Fruit fly (Drosophila melanogaster) whole organism, embryonic: Measurements from ENCODE around the gene Trm1.

ENCODE experiments used
- Asciz ChIP-seq: fragments of 200-800 bp; sonication (Bioruptor generic); optimal IDR thresholded peaks from 2 replicates; lab custom pipeline; 2017; ENCODE audit warnings: missing biosample characterization, mild to moderate bottlenecking, missing genetic modification characterization, missing genetic modification reagents
- Blimp-1 ChIP-seq: fragments of 200-800 bp; sonication (Bioruptor generic); optimal IDR thresholded peaks from 3 replicates; lab custom pipeline; 2018; ENCODE audit warnings: missing biosample characterization, missing genetic modification characterization, mild to moderate bottlenecking, moderate library complexity, missing genetic modification reagents
- CG10147 ChIP-seq: fragments of 200-800 bp; sonication (Bioruptor generic); optimal IDR thresholded peaks from 2 replicates; lab custom pipeline; 2019; ENCODE audit warnings: missing biosample characterization, mild to moderate bottlenecking, missing genetic modification characterization, moderate library complexity
- CG1024 ChIP-seq: fragments of 200-800 bp; sonication (Bioruptor generic); IDR thresholded peaks from 2 replicates; pipeline ENCODE4 v1.3.6; 2022; ENCODE audit warnings: missing biosample characterization, missing genetic modification characterization
- CG10274 ChIP-seq: fragments of 200-800 bp; sonication (Bioruptor generic); optimal IDR thresholded peaks from 3 replicates; lab custom pipeline; 2017; ENCODE audit warnings: missing biosample characterization, mild to moderate bottlenecking, missing genetic modification characterization
- CG10654 ChIP-seq: fragments of 200-800 bp; sonication (Bioruptor generic); optimal IDR thresholded peaks from 2 replicates; lab custom pipeline; 2016; ENCODE audit warnings: missing biosample characterization, missing genetic modification characterization
- CG11504 ChIP-seq: fragments of 200-800 bp; sonication (Bioruptor generic); optimal IDR thresholded peaks from 3 replicates; lab custom pipeline; 2019; ENCODE audit warnings: missing biosample characterization, mild to moderate bottlenecking, missing genetic modification characterization, moderate library complexity
- CG13123 ChIP-seq: fragments of 200-800 bp; sonication (Bioruptor generic); optimal IDR thresholded peaks from 2 replicates; lab custom pipeline; 2016; ENCODE audit warnings: missing biosample characterization, missing genetic modification characterization
- CG13296 ChIP-seq: fragments of 200-800 bp; sonication (Bioruptor generic); optimal IDR thresholded peaks from 3 replicates; lab custom pipeline; 2018; ENCODE audit warnings: missing biosample characterization, mild to moderate bottlenecking, missing genetic modification characterization
- CG14050 ChIP-seq: fragments of 200-800 bp; sonication (Bioruptor generic); IDR thresholded peaks from 3 replicates; pipeline ENCODE4 v1.3.6; 2022; ENCODE audit warnings: missing biosample characterization, missing genetic modification characterization
- CG16779 ChIP-seq: fragments of 200-800 bp; sonication (Bioruptor generic); IDR thresholded peaks from 2 replicates; pipeline ENCODE4 v1.3.6; 2022; ENCODE audit warnings: missing biosample characterization, missing genetic modification characterization
- CG16813 ChIP-seq: fragments of 200-800 bp; sonication (Bioruptor generic); IDR thresholded peaks from 3 replicates; pipeline ENCODE4 v1.3.6; 2022; ENCODE audit warnings: missing biosample characterization, missing genetic modification characterization; ENCODE audit not compliant: partially characterized antibody
- CG2202 ChIP-seq: fragments of 200-800 bp; sonication (Bioruptor generic); optimal IDR thresholded peaks from 2 replicates; lab custom pipeline; 2018; ENCODE audit warnings: missing biosample characterization, mild to moderate bottlenecking, missing genetic modification characterization
- CG2875 ChIP-seq: fragments of 200-800 bp; sonication (Bioruptor generic); optimal IDR thresholded peaks from 2 replicates; lab custom pipeline; 2017; ENCODE audit warnings: missing biosample characterization, mild to moderate bottlenecking, missing genetic modification characterization, missing genetic modification reagents
- CG31224 ChIP-seq: fragments of 200-800 bp; sonication (Bioruptor generic); IDR thresholded peaks from 2 replicates; pipeline ENCODE4 v1.3.6; 2022; ENCODE audit warnings: missing biosample characterization, missing genetic modification characterization
- CG3847 ChIP-seq: fragments of 200-800 bp; sonication (Bioruptor generic); IDR thresholded peaks from 2 replicates; pipeline ENCODE4 v1.3.6; 2022; ENCODE audit warnings: missing biosample characterization, missing genetic modification characterization
- CG5953 ChIP-seq: fragments of 200-800 bp; sonication (Bioruptor generic); IDR thresholded peaks from 2 replicates; pipeline ENCODE4 v1.3.6; 2022; ENCODE audit warnings: missing biosample characterization, missing genetic modification characterization
- CG6689 ChIP-seq: fragments of 200-800 bp; sonication (Bioruptor generic); IDR thresholded peaks from 2 replicates; pipeline ENCODE4 v1.3.6; 2022; ENCODE audit warnings: missing biosample characterization, missing genetic modification characterization
- CG6765 ChIP-seq: fragments of 200-800 bp; sonication (Bioruptor generic); optimal IDR thresholded peaks from 3 replicates; lab custom pipeline; 2017; ENCODE audit warnings: missing biosample characterization, mild to moderate bottlenecking, missing genetic modification characterization
- Dad ChIP-seq: fragments of 200-800 bp; sonication (Bioruptor generic); optimal IDR thresholded peaks from 3 replicates; lab custom pipeline; 2016; ENCODE audit warnings: missing biosample characterization, missing genetic modification characterization
- Dfd ChIP-seq, 2 experiments: fragments of >200 bp; optimal IDR thresholded peaks; 2 replicates each; lab custom pipeline; 2017; ENCODE audit warnings: missing biosample characterization in 2 of 2, missing genetic modification characterization in 2 of 2
- Elba2 ChIP-seq: fragments of 200-800 bp; sonication (Bioruptor generic); optimal IDR thresholded peaks from 3 replicates; lab custom pipeline; 2016; ENCODE audit warnings: missing biosample characterization, missing genetic modification characterization
- Ets65A ChIP-seq: fragments of 200-800 bp; sonication (Bioruptor generic); peaks from one replicate; lab custom pipeline; 2016; ENCODE audit warnings: missing biosample characterization, missing genetic modification characterization
- Hr51 ChIP-seq, 2 experiments: fragments of 200-800 bp; sonication (Bioruptor generic); optimal IDR thresholded peaks; 2 replicates in 1 of 2; 3 replicates in 1 of 2; lab custom pipeline; 2016 to 2018; ENCODE audit warnings: missing biosample characterization in 2 of 2, missing genetic modification characterization in 2 of 2, mild to moderate bottlenecking in 1 of 2, moderate library complexity in 1 of 2
- Meics ChIP-seq: fragments of 200-800 bp; sonication (Bioruptor generic); optimal IDR thresholded peaks from 2 replicates; lab custom pipeline; 2017; ENCODE audit warnings: missing biosample characterization, mild to moderate bottlenecking, missing genetic modification characterization
- Oli ChIP-seq: fragments of 200-800 bp; sonication (Bioruptor generic); optimal IDR thresholded peaks from 2 replicates; lab custom pipeline; 2018; ENCODE audit warnings: missing biosample characterization, mild to moderate bottlenecking, missing genetic modification characterization, moderate library complexity
- Opbp ChIP-seq: fragments of 200-800 bp; sonication (Bioruptor generic); IDR thresholded peaks from 3 replicates; pipeline ENCODE4 v1.3.6; 2022; ENCODE audit warnings: missing biosample characterization, missing genetic modification characterization; ENCODE audit not compliant: partially characterized antibody
- Pdp1 ChIP-seq, 2 experiments: fragments of 200-800 bp; sonication (Bioruptor generic); optimal IDR thresholded peaks; 3 replicates each; lab custom pipeline; 2016; ENCODE audit warnings: missing biosample characterization in 2 of 2, missing genetic modification characterization in 2 of 2, mild to moderate bottlenecking in 1 of 2, moderate library complexity in 1 of 2
- Rfx ChIP-seq: fragments of 200-800 bp; sonication (Bioruptor generic); IDR thresholded peaks from 2 replicates; pipeline ENCODE4 v1.3.6; 2022; ENCODE audit warnings: missing biosample characterization, missing genetic modification characterization
- Spps ChIP-seq: fragments of 200-800 bp; sonication (Bioruptor generic); optimal IDR thresholded peaks from 2 replicates; lab custom pipeline; 2018; ENCODE audit warnings: missing biosample characterization, mild to moderate bottlenecking, missing genetic modification characterization
- Sry-β ChIP-seq: fragments of 200-800 bp; sonication (Bioruptor generic); optimal IDR thresholded peaks from 2 replicates; lab custom pipeline; 2018; ENCODE audit warnings: missing biosample characterization, mild to moderate bottlenecking, missing genetic modification characterization, moderate library complexity
- Xrp1 ChIP-seq: fragments of 200-800 bp; sonication (Bioruptor generic); IDR thresholded peaks from 2 replicates; pipeline ENCODE4 v1.3.6; 2022; ENCODE audit warnings: missing biosample characterization, missing genetic modification characterization
- bowl ChIP-seq: fragments of 200-800 bp; sonication (Bioruptor generic); IDR thresholded peaks from 2 replicates; pipeline ENCODE4 v1.3.6; 2022; ENCODE audit warnings: missing biosample characterization, missing genetic modification characterization
- cad ChIP-seq: fragments of >200 bp; optimal IDR thresholded peaks from 2 replicates; lab custom pipeline; 2017; ENCODE audit warnings: missing biosample characterization, missing genetic modification characterization
- crc ChIP-seq: fragments of 200-800 bp; sonication (Bioruptor generic); optimal IDR thresholded peaks from 2 replicates; lab custom pipeline; 2016; ENCODE audit warnings: missing biosample characterization, missing genetic modification characterization
- dimm ChIP-seq: fragments of 200-800 bp; sonication (Bioruptor generic); IDR thresholded peaks from 2 replicates; pipeline ENCODE4 v1.3.6; 2022; ENCODE audit warnings: missing biosample characterization, missing genetic modification characterization
- eve ChIP-seq, 2 experiments: fragments of >200 bp; optimal IDR thresholded peaks; 2 replicates each; lab custom pipeline; 2017; ENCODE audit warnings: missing biosample characterization in 2 of 2, missing genetic modification characterization in 2 of 2
- gfzf ChIP-seq: fragments of 200-800 bp; sonication (Bioruptor generic); optimal IDR thresholded peaks from 2 replicates; lab custom pipeline; 2016; ENCODE audit warnings: missing biosample characterization, mild to moderate bottlenecking, missing genetic modification characterization, moderate library complexity
- her ChIP-seq: fragments of 200-800 bp; sonication (Bioruptor generic); optimal IDR thresholded peaks from 2 replicates; lab custom pipeline; 2016; ENCODE audit warnings: missing biosample characterization, missing genetic modification characterization
- hth ChIP-seq: fragments of >200 bp; optimal IDR thresholded peaks from 2 replicates; lab custom pipeline; 2017; ENCODE audit warnings: inconsistent platforms
- inv ChIP-seq: fragments of 200-800 bp; sonication (Bioruptor generic); IDR thresholded peaks from 2 replicates; pipeline ENCODE4 v1.3.6; 2022; ENCODE audit warnings: missing biosample characterization, missing genetic modification characterization; ENCODE audit not compliant: partially characterized antibody
- ken ChIP-seq: fragments of 200-800 bp; sonication (Bioruptor generic); IDR thresholded peaks from 3 replicates; pipeline ENCODE4 v1.3.6; 2022; ENCODE audit warnings: missing biosample characterization, missing genetic modification characterization
- nmo ChIP-seq: fragments of 200-800 bp; sonication (Bioruptor generic); optimal IDR thresholded peaks from 2 replicates; lab custom pipeline; 2018; ENCODE audit warnings: missing biosample characterization, mild to moderate bottlenecking, missing genetic modification characterization, moderate library complexity
- pb ChIP-seq: fragments of 200-800 bp; sonication (Bioruptor generic); optimal IDR thresholded peaks from 3 replicates; lab custom pipeline; 2016; ENCODE audit warnings: missing biosample characterization, missing genetic modification characterization
- so ChIP-seq: fragments of 200-800 bp; sonication (Bioruptor generic); IDR thresholded peaks from 3 replicates; pipeline ENCODE4 v1.3.6; 2022; ENCODE audit warnings: missing biosample characterization, missing genetic modification characterization
- sug ChIP-seq: fragments of 200-800 bp; optimal IDR thresholded peaks from 2 replicates; lab custom pipeline; 2019; ENCODE audit warnings: missing biosample characterization, mild to moderate bottlenecking, missing genetic modification characterization, moderate library complexity
- tll ChIP-seq, 2 experiments: fragments of 200-800 bp in 1 of 2; fragments of >200 bp in 1 of 2; sonication (Bioruptor generic) in 1 of 2; optimal IDR thresholded peaks; 2 replicates each; lab custom pipeline; 2017 to 2019; ENCODE audit warnings: missing biosample characterization in 2 of 2, missing genetic modification characterization in 2 of 2, mild to moderate bottlenecking in 1 of 2, moderate library complexity in 1 of 2
- trh ChIP-seq: fragments of 200-800 bp; sonication (Bioruptor generic); optimal IDR thresholded peaks from 2 replicates; lab custom pipeline; 2016; ENCODE audit warnings: missing biosample characterization, missing genetic modification characterization
- vfl ChIP-seq: fragments of 200-800 bp; sonication (Bioruptor generic); optimal IDR thresholded peaks from 2 replicates; lab custom pipeline; 2016; ENCODE audit warnings: missing biosample characterization, missing genetic modification characterization
- wor ChIP-seq: fragments of 200-800 bp; sonication (Bioruptor generic); IDR thresholded peaks from 2 replicates; pipeline ENCODE4 v1.3.6; 2022; ENCODE audit warnings: missing biosample characterization, missing genetic modification characterization

Trm1 gene

dm6 chr2L:12427487-12428101 lies at the start of gene Trm1, which contains the start of gene CG5446 (continued):
- TF ChIP-seq CG13296 (peak; percentile 74), CG5953 (GFP tag; lab: Robert Waterston, UW) (no peak), Meics (peak; percentile 76), nmo (GFP tag; lab: Kevin White, UChicago) (peak; percentile 83), bowl (GFP tag; lab: Robert Waterston, UW) (no peak), crc (GFP tag; lab: Kevin White, UChicago) (no peak), Pdp1 (GFP tag; optimal IDR thresholded peaks at IDR 0.05; lab: Kevin White, UChicago) (peak in 1 of 2 experiments; percentile 3), CG6689 (GFP tag; lab: Robert Waterston, UW) (peak; percentile 73), CG1024 (GFP tag; lab: Robert Waterston, UW) (no peak), hth (no peak), CG2202 (tag; lab: Kevin White, UChicago) (no peak), Dad (GFP tag; lab: Kevin White, UChicago) (no peak), vfl (GFP tag; lab: Kevin White, UChicago) (no peak), Spps (tag; lab: Kevin White, UChicago) (peak; percentile 47), Ets65A (GFP tag; lab: Kevin White, UChicago) (peak; percentile 47), Xrp1 (peak; percentile 71), so (GFP tag; lab: Robert Waterston, UW) (no peak), Rfx (GFP tag; lab: Robert Waterston, UW) (peak; percentile 56), CG2875 (no peak), CG10274 (no peak), gfzf (GFP tag; lab: Kevin White, UChicago) (no peak), Hr51 (GFP tag; optimal IDR thresholded peaks at IDR 0.05; lab: Kevin White, UChicago) (peak; percentile 26 to 82), ken (0 out of 3 replicates have a peak, but pooled peaks have one; percentile 6), Asciz (GFP tag; lab: Kevin White, UChicago) (peak; percentile 11), CG3847 (GFP tag; lab: Robert Waterston, UW) (peak; percentile 42), CG10147 (GFP tag; lab: Kevin White, UChicago) (peak; percentile 64), cad (GFP tag; lab: Kevin White, UChicago) (no peak), Opbp (GFP tag; lab: Robert Waterston, UW) (peak; percentile 50; the same call in 1 of the 3 replicates), CG13123 (peak; percentile 37), tll (GFP tag; optimal IDR thresholded peaks at IDR 0.05; lab: Kevin White, UChicago) (no peak), CG31224 (GFP tag; lab: Robert Waterston, UW) (0 out of 2 replicates have a peak, but pooled peaks have one; percentile 25), CG11504 (peak; percentile 81), eve (GFP tag; optimal IDR thresholded peaks at IDR 0.05; lab: Kevin White, UChicago) (no peak), wor (no peak), CG6765 (peak; percentile 40), pb (GFP tag; lab: Kevin White, UChicago) (no peak), sug (tag; lab: Kevin White, UChicago) (peak; percentile 81), Elba2 (no peak), trh (peak; percentile 12), her (no peak), Oli (tag; lab: Kevin White, UChicago) (peak; percentile 57), CG10654 (GFP tag; lab: Kevin White, UChicago) (peak; percentile 66), CG16813 (GFP tag; lab: Robert Waterston, UW) (no peak), Sry-β (GFP tag; lab: Kevin White, UChicago) (peak; percentile 86), Blimp-1 (GFP tag; lab: Kevin White, UChicago) (peak; percentile 73), CG16779 (no peak), Dfd (GFP tag; optimal IDR thresholded peaks at IDR 0.05; lab: Kevin White, UChicago) (no peak), inv (no peak), CG14050 (GFP tag; lab: Robert Waterston, UW) (no peak), dimm (GFP tag; lab: Robert Waterston, UW) (no peak)
